Worm (Caenorhabditis elegans) whole organism, L3 larva: Measurements from ENCODE around the gene lin-37.

Source experiments
- R02D3.7 ChIP-seq: fragments of 150-350 bp; optimal IDR thresholded peaks from 2 replicates; lab custom pipeline; 2014; ENCODE audit warnings: missing biosample characterization, missing genetic modification characterization
- aly-2 ChIP-seq: fragments of 150-350 bp; optimal IDR thresholded peaks from 2 replicates; lab custom pipeline; 2014; ENCODE audit warnings: missing biosample characterization, missing genetic modification characterization
- ama-1 ChIP-seq: fragments of 150-350 bp; optimal IDR thresholded peaks from 2 replicates; lab custom pipeline; 2018
- ceh-16 ChIP-seq: sonication (generic microtip); optimal IDR thresholded peaks from 2 replicates; lab custom pipeline; 2017; ENCODE audit warnings: missing biosample characterization, missing genetic modification characterization
- ceh-28 ChIP-seq: fragments of 150-350 bp; optimal IDR thresholded peaks from 2 replicates; lab custom pipeline; 2014; ENCODE audit warnings: missing biosample characterization, missing genetic modification reagents, missing genetic modification characterization
- ceh-82 ChIP-seq: fragments of 150-350 bp; optimal IDR thresholded peaks from 2 replicates; lab custom pipeline; 2014; ENCODE audit warnings: missing biosample characterization, missing genetic modification characterization
- ceh-9 ChIP-seq: sonication (generic microtip); optimal IDR thresholded peaks from 2 replicates; lab custom pipeline; 2018; ENCODE audit warnings: missing biosample characterization, missing genetic modification characterization
- egl-27 ChIP-seq: sonication (generic microtip); optimal IDR thresholded peaks from 4 replicates; lab custom pipeline; 2017; ENCODE audit warnings: missing biosample characterization, missing genetic modification reagents, missing genetic modification characterization
- egl-5 ChIP-seq: fragments of 150-350 bp; optimal IDR thresholded peaks from 2 replicates; lab custom pipeline; 2017; ENCODE audit warnings: missing biosample characterization, missing genetic modification reagents, missing genetic modification characterization, inconsistent platforms
- elt-1 ChIP-seq: fragments of 150-350 bp; optimal IDR thresholded peaks from 2 replicates; lab custom pipeline; 2014; ENCODE audit warnings: missing biosample characterization, missing genetic modification characterization
- elt-2 ChIP-seq: sonication (generic microtip); optimal IDR thresholded peaks from 2 replicates; lab custom pipeline; 2016; ENCODE audit warnings: missing genetic modification reagents, mild to moderate bottlenecking, missing genetic modification characterization, missing compliant biosample characterization
- eor-1 ChIP-seq, 2 experiments: fragments of 150-350 bp; optimal IDR thresholded peaks; 2 replicates each; lab custom pipeline; 2014 to 2018; ENCODE audit warnings: missing biosample characterization in 2 of 2, missing genetic modification characterization in 2 of 2
- fkh-2 ChIP-seq: fragments of 150-350 bp; optimal IDR thresholded peaks from 2 replicates; lab custom pipeline; 2014; ENCODE audit warnings: missing biosample characterization, missing genetic modification reagents, missing genetic modification characterization
- fos-1 ChIP-seq: fragments of 150-350 bp; optimal IDR thresholded peaks from 2 replicates; lab custom pipeline; 2014; ENCODE audit warnings: missing biosample characterization, missing genetic modification characterization
- jun-1 ChIP-seq: fragments of 150-350 bp; optimal IDR thresholded peaks from 2 replicates; lab custom pipeline; 2014; ENCODE audit warnings: missing biosample characterization, missing genetic modification reagents, missing genetic modification characterization
- lin-15B ChIP-seq: fragments of 150-350 bp; optimal IDR thresholded peaks from 2 replicates; lab custom pipeline; 2014; ENCODE audit warnings: missing biosample characterization, missing genetic modification characterization
- lin-39 ChIP-seq: fragments of 150-350 bp; optimal IDR thresholded peaks from 2 replicates; lab custom pipeline; 2018; ENCODE audit warnings: missing biosample characterization, missing genetic modification reagents, missing genetic modification characterization
- mdl-1 ChIP-seq: fragments of 150-350 bp; optimal IDR thresholded peaks from 2 replicates; lab custom pipeline; 2014; ENCODE audit warnings: missing biosample characterization, missing genetic modification characterization
- nfya-1 ChIP-seq: sonication (generic microtip); optimal IDR thresholded peaks from 2 replicates; lab custom pipeline; 2017; ENCODE audit warnings: missing genetic modification characterization, mild to moderate bottlenecking, missing compliant biosample characterization, antibody characterized with exemption, moderate library complexity; ENCODE audit not compliant: insufficient read depth
- nhr-11 ChIP-seq: fragments of 150-350 bp; optimal IDR thresholded peaks from 2 replicates; lab custom pipeline; 2014; ENCODE audit warnings: missing biosample characterization, missing genetic modification characterization
- nhr-12 ChIP-seq: fragments of 150-350 bp; optimal IDR thresholded peaks from 2 replicates; lab custom pipeline; 2014; ENCODE audit warnings: missing biosample characterization, missing genetic modification characterization
- nhr-23 ChIP-seq: fragments of 150-350 bp; optimal IDR thresholded peaks from 2 replicates; lab custom pipeline; 2014; ENCODE audit warnings: missing biosample characterization, missing genetic modification reagents, missing genetic modification characterization
- nhr-237 ChIP-seq: fragments of 150-350 bp; optimal IDR thresholded peaks from 2 replicates; lab custom pipeline; 2014; ENCODE audit warnings: missing biosample characterization, missing genetic modification characterization
- nhr-25 ChIP-seq: sonication (generic microtip); optimal IDR thresholded peaks from 2 replicates; lab custom pipeline; 2017; ENCODE audit warnings: missing biosample characterization, missing genetic modification characterization
- nhr-28 ChIP-seq: fragments of 150-350 bp; optimal IDR thresholded peaks from 2 replicates; lab custom pipeline; 2014; ENCODE audit warnings: missing biosample characterization, missing genetic modification characterization
- nhr-43 ChIP-seq: sonication (generic microtip); optimal IDR thresholded peaks from 2 replicates; lab custom pipeline; 2016; ENCODE audit warnings: mild to moderate bottlenecking, missing genetic modification characterization, missing compliant biosample characterization; ENCODE audit not compliant: poor library complexity, severe bottlenecking
- nhr-67 ChIP-seq: fragments of 150-350 bp; optimal IDR thresholded peaks from 2 replicates; lab custom pipeline; 2014; ENCODE audit warnings: missing biosample characterization, missing genetic modification characterization
- nhr-76 ChIP-seq: fragments of 150-350 bp; sonication (generic microtip); optimal IDR thresholded peaks from 5 replicates; lab custom pipeline; 2014; ENCODE audit warnings: missing biosample characterization, missing genetic modification characterization
- nhr-77 ChIP-seq: fragments of 150-350 bp; optimal IDR thresholded peaks from 2 replicates; lab custom pipeline; 2014; ENCODE audit warnings: missing biosample characterization, missing genetic modification characterization
- pha-4 ChIP-seq: fragments of 150-350 bp; optimal IDR thresholded peaks from 2 replicates; lab custom pipeline; 2014; ENCODE audit warnings: missing biosample characterization, missing genetic modification reagents, missing genetic modification characterization
- pqm-1 ChIP-seq: fragments of 150-350 bp; optimal IDR thresholded peaks from 2 replicates; lab custom pipeline; 2017; ENCODE audit warnings: missing biosample characterization, missing genetic modification characterization, inconsistent platforms
- sea-2 ChIP-seq: fragments of 150-350 bp; sonication (generic microtip); optimal IDR thresholded peaks from 4 replicates; lab custom pipeline; 2014; ENCODE audit warnings: missing biosample characterization, missing genetic modification reagents, missing genetic modification characterization
- skn-1 ChIP-seq: fragments of 150-350 bp; optimal IDR thresholded peaks from 2 replicates; lab custom pipeline; 2014; ENCODE audit warnings: missing biosample characterization, missing genetic modification characterization
- snpc-4 ChIP-seq: fragments of 150-350 bp; optimal IDR thresholded peaks from 2 replicates; lab custom pipeline; 2014; ENCODE audit warnings: missing biosample characterization, missing genetic modification characterization
- tbx-2 ChIP-seq: sonication (generic microtip); optimal IDR thresholded peaks from 2 replicates; lab custom pipeline; 2016; ENCODE audit warnings: mild to moderate bottlenecking, missing genetic modification characterization, missing compliant biosample characterization
- zag-1 ChIP-seq: fragments of 150-350 bp; optimal IDR thresholded peaks from 2 replicates; lab custom pipeline; 2014; ENCODE audit warnings: missing biosample characterization, missing genetic modification characterization
- ztf-11 ChIP-seq: fragments of 150-350 bp; optimal IDR thresholded peaks from 2 replicates; lab custom pipeline; 2014; ENCODE audit warnings: missing biosample characterization, missing genetic modification characterization

Gene lin-37

DNA sequence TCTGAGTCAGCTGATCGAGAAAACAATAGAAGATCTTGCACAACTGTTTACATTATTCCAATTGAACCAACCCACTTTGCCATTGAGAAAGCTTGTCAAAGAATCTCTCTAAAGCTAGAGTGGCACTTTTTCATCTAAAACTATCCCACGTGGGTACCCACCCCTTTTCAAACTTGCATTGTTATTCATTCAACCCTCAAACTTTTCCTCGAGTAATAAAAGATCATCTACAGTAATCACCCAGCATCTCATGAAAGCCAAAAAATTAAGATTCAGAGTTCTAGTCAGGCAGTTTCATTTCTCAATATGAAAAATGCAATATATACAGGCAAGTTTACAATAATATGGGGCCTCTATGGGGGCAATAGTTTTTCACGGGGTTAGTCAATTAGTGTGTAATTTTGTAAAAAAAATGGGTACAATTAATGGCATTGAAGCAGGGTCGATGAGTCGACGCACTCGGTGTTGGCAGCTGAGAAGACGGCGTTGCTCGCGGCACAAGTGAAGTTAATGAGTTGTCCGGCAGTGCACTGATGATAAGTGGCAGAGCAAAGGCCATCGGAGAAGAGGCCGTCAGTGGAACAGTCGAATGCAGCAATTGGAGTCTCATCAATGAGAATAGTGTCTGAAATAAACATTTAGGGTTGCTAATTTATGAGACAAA is 29.6 kb upstream of the lin-37 start:
- no peak for TF ChIP-seq elt-2
- TF ChIP-seq nhr-237, result no peak
- TF ChIP-seq nhr-28 (tag; lab: Kevin White, UChicago), result no peak
- no peak for TF ChIP-seq lin-15B (tag; lab: Kevin White, UChicago)
- TF ChIP-seq, all 47 proteins: peak for 0

DNA sequence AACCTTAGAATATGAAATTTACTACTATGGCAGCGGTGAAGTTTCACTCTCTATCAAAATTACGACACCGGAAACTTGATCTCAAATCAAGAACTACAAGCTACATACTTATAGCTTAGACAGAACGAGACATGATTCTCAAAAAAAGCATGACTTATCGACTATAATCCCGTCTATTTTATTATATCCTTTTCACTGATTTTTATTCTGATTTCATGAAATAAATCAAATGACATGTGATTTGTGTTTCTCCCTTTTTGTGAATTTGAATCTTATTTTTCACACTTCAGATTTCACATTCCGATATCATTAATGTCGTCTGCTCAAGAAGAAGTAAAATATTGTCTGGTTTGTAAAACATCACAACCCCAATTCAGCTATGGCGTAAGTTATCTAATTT is 27.6 kb upstream of the lin-37 start, which contains the start of gene ZK418.11:
Gene ZK418.11 (plus strand): TSS at position 289 of the 400 bp plus-strand sequence.
- TF ChIP-seq nhr-11 (tag; lab: Kevin White, UChicago), result peak; percentile 43
- TF ChIP-seq ama-1, result no peak

DNA sequence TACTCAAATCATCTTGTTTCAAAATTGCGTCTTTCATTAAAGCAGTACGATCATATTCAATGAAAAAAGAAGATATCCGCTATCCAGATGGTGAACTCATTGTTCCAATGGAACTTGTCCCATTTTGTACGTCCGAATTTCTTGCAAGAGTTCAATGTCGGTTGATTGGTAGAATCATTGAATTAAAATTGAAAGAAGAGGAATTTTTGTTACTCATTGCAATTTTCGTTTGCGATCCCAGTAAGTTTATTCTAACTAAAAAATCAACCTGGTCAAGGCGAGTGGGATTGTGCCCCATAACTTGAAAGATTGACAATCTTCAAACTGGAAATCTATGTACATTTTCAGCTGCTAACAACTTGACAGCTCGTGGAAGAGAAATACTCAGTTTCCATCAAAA is 24.1 kb upstream of the lin-37 start:
- no peak for TF ChIP-seq fos-1 (tag; lab: Kevin White, UChicago)

DNA sequence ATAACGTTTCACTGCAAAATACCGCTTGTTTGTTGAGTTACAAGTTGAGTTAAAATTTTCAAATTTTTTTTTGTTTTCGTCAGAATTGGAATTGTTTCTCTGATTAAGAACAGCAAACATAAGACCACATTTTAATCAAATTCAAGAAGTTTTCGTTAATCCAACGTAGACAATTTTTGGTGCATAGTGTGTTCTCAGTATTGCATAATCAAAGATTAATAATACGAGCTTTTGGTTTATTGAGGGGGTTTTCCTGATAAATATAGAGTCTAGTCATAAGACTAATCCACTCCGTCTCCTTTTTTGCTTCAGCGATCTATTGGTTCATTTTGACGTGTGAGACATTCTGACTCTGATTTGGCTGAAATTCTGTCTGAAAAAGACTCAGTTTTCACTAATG is 22.8 kb upstream of the lin-37 start, which contains the start of gene nhr-9:
Gene nhr-9 (plus strand): TSS at position 307 of the 400 bp plus-strand sequence.
- no peak for TF ChIP-seq nhr-77 (tag; lab: Kevin White, UChicago)
- TF ChIP-seq nhr-11 (tag; lab: Kevin White, UChicago), result peak; percentile 13

ce11 chrIII:7091042-7091441 is 18.7 kb upstream of the lin-37 start, which contains the start of gene ZK418.2:
ZK418.2 (plus strand) TSS chrIII:7091342.
- TF ChIP-seq elt-2, result no peak
- no peak for TF ChIP-seq zag-1 (tag; lab: Kevin White, UChicago)
- TF ChIP-seq ceh-28 (tag; lab: Kevin White, UChicago), result no peak
- no peak for TF ChIP-seq elt-1 (tag; lab: Kevin White, UChicago)
- no peak for TF ChIP-seq ceh-16 (tag; lab: Kevin White, UChicago)

DNA sequence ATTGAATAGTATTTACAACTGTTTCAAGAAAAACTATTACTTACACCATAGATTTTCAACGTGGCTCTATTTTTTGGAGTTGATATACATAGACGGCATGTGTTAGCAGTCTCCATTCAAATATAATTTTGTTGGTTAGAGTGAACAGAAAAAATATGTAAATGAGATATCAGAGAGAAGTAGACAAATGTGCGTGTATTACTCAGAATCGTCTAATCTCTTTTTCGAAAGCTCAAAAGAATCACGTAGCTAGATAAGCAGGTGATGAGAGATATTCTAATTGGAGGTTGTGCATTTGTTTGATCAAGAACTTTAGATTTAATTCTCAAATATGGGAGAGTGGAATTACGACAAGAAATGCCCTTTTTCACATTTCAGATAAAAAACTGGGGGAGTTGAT is 18.2 kb upstream of the lin-37 start, which contains the start of gene ZK418.10:
Gene ZK418.10 (minus strand): TSS at position 148 of the 400 bp plus-strand sequence.
- TF ChIP-seq sea-2 (GFP tag; lab: Kevin White, UChicago), result no peak
- no peak for TF ChIP-seq fos-1 (tag; lab: Kevin White, UChicago)
- TF ChIP-seq ceh-9 (tag; lab: Kevin White, UChicago), result no peak
- TF ChIP-seq fkh-2 (tag; lab: Kevin White, UChicago), result no peak
- no peak for TF ChIP-seq nhr-12 (tag; lab: Kevin White, UChicago)
- no peak for TF ChIP-seq ztf-11 (tag; lab: Kevin White, UChicago)
- TF ChIP-seq nhr-23 (tag; lab: Kevin White, UChicago), result no peak
- TF ChIP-seq eor-1 (tag; optimal IDR thresholded peaks at IDR 0.05; lab: Kevin White, UChicago), result no peak
- no peak for TF ChIP-seq skn-1 (tag; lab: Kevin White, UChicago)
- TF ChIP-seq egl-5, result no peak
- no peak for TF ChIP-seq egl-27
- no peak for TF ChIP-seq nhr-76
- TF ChIP-seq nhr-67 (tag; lab: Kevin White, UChicago), result no peak
- TF ChIP-seq mdl-1 (tag; lab: Kevin White, UChicago), result no peak
- no peak for TF ChIP-seq zag-1 (tag; lab: Kevin White, UChicago)

DNA sequence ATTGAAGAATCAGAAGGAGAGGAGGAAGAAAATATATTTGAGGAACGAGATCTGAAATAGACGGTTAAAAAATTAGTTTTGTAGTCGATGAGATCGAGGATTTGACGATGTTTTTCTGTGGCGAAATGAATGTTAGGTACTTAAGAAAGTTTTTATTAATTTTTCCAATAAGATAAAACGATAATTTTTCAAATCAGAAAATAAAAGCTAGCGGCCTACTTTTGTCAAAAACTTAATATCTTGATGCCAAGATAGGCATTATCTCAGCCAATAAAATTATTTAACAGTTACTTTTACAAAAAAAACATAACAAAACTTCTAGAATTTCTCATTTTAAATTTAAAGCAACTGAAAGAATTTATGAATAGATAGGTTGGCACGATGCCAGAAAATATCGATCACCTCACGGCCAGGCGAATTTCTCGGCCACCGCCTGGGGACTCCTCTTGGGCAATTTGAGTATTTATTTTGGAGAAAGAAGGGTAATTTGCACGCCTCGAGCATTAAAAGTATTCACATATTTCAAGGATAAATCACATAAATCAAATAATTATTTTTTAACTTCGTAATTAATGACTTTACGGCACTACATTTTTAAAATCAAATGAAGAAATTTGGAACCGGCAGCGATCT is 15.5 kb upstream of the lin-37 start, which contains the start of gene fubl-2:
Gene fubl-2 (minus strand): TSS at position 51 of the 633 bp plus-strand sequence.
- no peak for TF ChIP-seq aly-2 (tag; lab: Kevin White, UChicago)
- TF ChIP-seq tbx-2 (tag; lab: Kevin White, UChicago), result no peak
- TF ChIP-seq pqm-1 (tag; lab: Kevin White, UChicago), result peak; percentile 24
- TF ChIP-seq lin-15B (tag; lab: Kevin White, UChicago), result peak; percentile 82
- TF ChIP-seq R02D3.7 (tag; lab: Kevin White, UChicago), result peak; percentile 44
- TF ChIP-seq jun-1 (tag; lab: Kevin White, UChicago), result no peak
- peak; percentile 68 for TF ChIP-seq nfya-1 (tag; lab: Kevin White, UChicago)
- peak; percentile 83 for TF ChIP-seq nhr-43 (tag; lab: Kevin White, UChicago)
- peak; percentile 73 for TF ChIP-seq ceh-28 (tag; lab: Kevin White, UChicago)
- TF ChIP-seq lin-39, result peak; percentile 72
- peak; percentile 41 for TF ChIP-seq nhr-25 (tag; lab: Kevin White, UChicago)
- peak; percentile 71 for TF ChIP-seq pha-4
- peak; percentile 58 for TF ChIP-seq snpc-4
- TF ChIP-seq elt-2, result peak; percentile 35
- no peak for TF ChIP-seq ceh-82 (tag; lab: Kevin White, UChicago)
